Worm (Caenorhabditis elegans): ENCODE results near the gene C10A4.1.

DNA sequence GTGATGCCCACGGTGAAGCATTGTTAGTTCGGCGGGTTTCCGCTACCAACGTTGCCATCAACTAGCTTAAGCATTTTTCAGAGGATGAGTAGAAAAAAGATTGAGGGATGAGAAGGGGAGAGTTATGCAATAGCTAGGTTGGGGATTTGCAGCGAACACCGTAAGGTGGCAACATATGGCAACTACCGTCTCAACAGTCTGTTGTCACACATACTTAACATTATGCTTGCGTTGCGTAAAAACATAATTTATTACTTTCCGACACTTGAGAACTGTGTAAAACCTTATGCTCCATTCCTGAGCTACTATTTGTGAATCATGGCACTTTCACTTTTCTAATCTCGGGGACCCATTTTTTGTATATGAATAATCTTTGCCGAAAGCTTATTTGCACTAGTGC lies 50.5 kb downstream of the C10A4.1 start:
- TF ChIP-seq K12H6.12 (tag; optimal IDR thresholded peaks at IDR 0.05) (no peak), F52B5.7 (tag; optimal IDR thresholded peaks at IDR 0.05) (no peak), sea-2 (GFP tag; IDR thresholded peaks at IDR 0.05) (no peak), snpc-4 (GFP tag; optimal IDR thresholded peaks at IDR 0.05) (no peak), snpc-4 (tag; optimal IDR thresholded peaks at IDR 0.05) (no peak), hrde-1 (tag; optimal IDR thresholded peaks at IDR 0.05; ENCODE audit: borderline replicate concordance) (no peak), Y95B8A.8 (GFP tag; IDR thresholded peaks at IDR 0.05) (no peak), madf-8 (GFP tag; conservative IDR thresholded peaks at IDR 0.05) (no peak), aptf-2 (GFP tag; conservative IDR thresholded peaks at IDR 0.05) (no peak), egrh-3 (GFP tag; IDR thresholded peaks at IDR 0.05) (no peak), rcor-1 (GFP tag; IDR thresholded peaks at IDR 0.05) (no peak), mcd-1 (GFP tag; IDR thresholded peaks at IDR 0.05) (no peak), zfh-2 (GFP tag; conservative IDR thresholded peaks at IDR 0.05) (no peak), ama-1 (optimal IDR thresholded peaks at IDR 0.05) (no peak), ama-1 (GFP tag; optimal IDR thresholded peaks at IDR 0.05) (no peak)
